Worm (Caenorhabditis elegans): ENCODE measurements around the gene rnp-1.
A peak's percentile ranks its signal among the peaks of the same experiment; 100 is the strongest.

rnp-1 gene

DNA sequence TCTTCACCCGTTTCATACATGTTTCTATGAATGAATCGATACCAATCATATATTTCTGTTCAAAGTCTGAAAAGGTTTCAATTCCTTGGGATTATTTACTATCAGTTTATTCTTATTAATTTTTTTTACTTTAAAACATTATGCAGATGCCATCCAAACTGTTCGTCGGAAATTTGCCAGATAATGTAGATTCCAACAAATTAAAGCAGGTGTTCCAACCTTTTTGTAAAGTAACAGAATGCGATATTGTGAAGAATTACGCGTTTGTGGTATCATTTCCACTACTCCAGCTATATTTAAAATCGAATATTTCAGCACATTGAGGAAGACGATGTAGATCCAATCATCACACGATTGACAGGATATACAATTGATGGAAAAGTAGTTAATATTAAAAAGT lies at the start of gene rnp-1:
Gene rnp-1, plus strand, starts transcription at position 145 of the 400 bp plus-strand sequence.
- peak; percentile 57 for TF ChIP-seq Y48G9A.11 (GFP tag; IDR thresholded peaks at IDR 0.05)
- peak; percentile 45 for TF ChIP-seq lin-38 (GFP tag; IDR thresholded peaks at IDR 0.05)
- TF ChIP-seq dpl-1 (GFP tag; optimal IDR thresholded peaks at IDR 0.05), result no peak
- TF ChIP-seq php-3 (GFP tag; IDR thresholded peaks at IDR 0.05), result no peak
- no peak for TF ChIP-seq nhr-41 (GFP tag; IDR thresholded peaks at IDR 0.05)
- TF ChIP-seq T20F7.1 (GFP tag; optimal IDR thresholded peaks at IDR 0.05), result peak; percentile 4
- no peak for TF ChIP-seq nhr-111 (GFP tag; optimal IDR thresholded peaks at IDR 0.05)
- TF ChIP-seq dmd-8 (GFP tag; IDR thresholded peaks at IDR 0.05), result no peak
- TF ChIP-seq mxl-3 (GFP tag; optimal IDR thresholded peaks at IDR 0.05), result no peak
- TF ChIP-seq hlh-11 (tag; optimal IDR thresholded peaks at IDR 0.05), result no peak
- no peak for TF ChIP-seq nhr-48 (tag; optimal IDR thresholded peaks at IDR 0.05)
- no peak for TF ChIP-seq gei-8 (GFP tag; optimal IDR thresholded peaks at IDR 0.05)
- no peak for TF ChIP-seq spr-3 (GFP tag; optimal IDR thresholded peaks at IDR 0.05)
- TF ChIP-seq egl-43 (GFP tag; IDR thresholded peaks at IDR 0.05), result no peak
- TF ChIP-seq nhr-10 (tag; optimal IDR thresholded peaks at IDR 0.05), result no peak
- no peak for TF ChIP-seq ama-1 (optimal IDR thresholded peaks at IDR 0.05)
- TF ChIP-seq dmd-9 (GFP tag; IDR thresholded peaks at IDR 0.05), result no peak
- TF ChIP-seq nhr-11 (tag; optimal IDR thresholded peaks at IDR 0.05), result no peak
- no peak for TF ChIP-seq aly-2 (tag; optimal IDR thresholded peaks at IDR 0.05)
- no peak for TF ChIP-seq nhr-6 (tag; optimal IDR thresholded peaks at IDR 0.05)
- no peak for TF ChIP-seq hlh-30 (tag; optimal IDR thresholded peaks at IDR 0.05; ENCODE audit: insufficient read depth)
- no peak for TF ChIP-seq nhr-237 (tag; optimal IDR thresholded peaks at IDR 0.05)
- no peak for TF ChIP-seq daf-8 (GFP tag; IDR thresholded peaks at IDR 0.05)
- TF ChIP-seq rbr-2 (tag; optimal IDR thresholded peaks at IDR 0.05), result no peak

DNA sequence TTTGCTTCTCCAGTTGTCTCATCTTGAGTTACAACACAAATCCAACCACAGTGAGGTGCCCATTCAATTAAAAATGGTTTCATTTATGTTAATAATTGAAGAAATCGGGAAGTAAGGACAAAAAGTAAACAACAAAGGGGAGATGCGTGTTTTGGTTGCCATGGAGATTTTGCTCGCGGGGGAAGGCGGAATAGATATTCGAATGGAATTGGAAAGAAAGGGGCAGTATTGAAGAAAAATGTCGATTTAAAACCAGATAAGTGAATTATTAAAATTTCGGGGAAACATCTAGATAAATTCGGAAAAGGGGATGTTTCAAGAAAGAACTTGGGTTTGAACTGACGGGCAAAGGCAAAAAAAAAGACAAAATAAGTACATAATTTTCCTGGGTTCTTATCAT lies 41.5 kb upstream of the rnp-1 start, which contains the start of gene che-11:
Gene che-11, minus strand, starts transcription at position 101 of the 400 bp plus-strand sequence.
- TF ChIP-seq egl-43 (GFP tag; IDR thresholded peaks at IDR 0.05), result no peak
- no peak for TF ChIP-seq zfp-3 (GFP tag; conservative IDR thresholded peaks at IDR 0.05)
- TF ChIP-seq Y75B8A.6 (GFP tag; IDR thresholded peaks at IDR 0.05), result no peak
- no peak for TF ChIP-seq F44E2.7 (GFP tag; IDR thresholded peaks at IDR 0.05)
- TF ChIP-seq mxl-2 (GFP tag; conservative IDR thresholded peaks at IDR 0.05), result no peak
- TF ChIP-seq nhr-25 (tag; optimal IDR thresholded peaks at IDR 0.05; ENCODE audit: borderline replicate concordance, insufficient read depth), result no peak
- TF ChIP-seq unc-39 (tag; optimal IDR thresholded peaks at IDR 0.05), result no peak
- TF ChIP-seq F37D6.2 (tag; optimal IDR thresholded peaks at IDR 0.05), result no peak
- no peak for TF ChIP-seq ceh-32 (tag; optimal IDR thresholded peaks at IDR 0.05; ENCODE audit: poor library complexity)
- TF ChIP-seq zag-1 (tag; optimal IDR thresholded peaks at IDR 0.05), result no peak

DNA sequence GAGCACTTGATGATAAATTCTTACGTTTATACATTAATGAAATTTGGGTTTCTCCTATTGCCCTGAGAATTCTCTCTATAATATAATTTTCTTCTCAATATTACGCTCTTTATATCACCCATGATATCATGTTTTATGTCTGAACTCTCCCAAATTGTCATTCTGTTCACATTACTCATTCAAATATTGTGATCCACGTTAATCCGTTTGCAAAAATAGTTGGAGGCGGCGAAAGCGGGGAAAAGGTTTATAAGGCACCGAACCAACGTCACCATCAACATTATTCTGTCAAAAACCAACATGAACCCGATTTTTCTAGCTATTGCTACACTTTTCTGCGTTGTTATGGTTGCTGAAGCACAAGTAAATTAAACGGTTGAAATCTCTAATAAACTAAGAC lies 39.2 kb upstream of the rnp-1 start, which contains the start of gene C27A7.8:
Gene C27A7.8, plus strand, starts transcription at position 301 of the 400 bp plus-strand sequence.
- TF ChIP-seq snpc-4 (tag; optimal IDR thresholded peaks at IDR 0.05), result no peak
- no peak for TF ChIP-seq attf-4 (tag; optimal IDR thresholded peaks at IDR 0.05)

DNA sequence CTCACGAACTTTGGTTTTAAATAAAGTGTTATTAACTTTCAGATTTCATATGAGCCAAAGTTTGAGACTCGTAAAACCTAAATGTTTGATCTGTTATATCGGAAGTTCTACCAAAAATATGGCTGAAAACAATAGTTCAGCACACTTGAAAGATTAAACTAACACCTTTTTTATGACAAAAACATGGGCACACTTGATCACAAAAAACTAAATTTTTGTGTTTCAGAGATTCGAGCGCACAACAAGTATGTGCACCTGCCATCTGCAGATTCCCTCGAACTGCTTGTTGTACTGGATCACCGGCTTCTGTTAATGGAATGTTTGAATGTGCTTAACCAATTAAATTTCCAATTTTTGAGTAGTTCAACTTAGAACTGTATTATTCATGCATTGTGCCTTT lies 38.3 kb upstream of the rnp-1 start:
- TF ChIP-seq snpc-1.2 (GFP tag; IDR thresholded peaks at IDR 0.05) (no peak), set-16 (GFP tag; IDR thresholded peaks at IDR 0.05) (no peak), tra-1 (GFP tag; IDR thresholded peaks at IDR 0.05) (no peak), ceh-32 (tag; optimal IDR thresholded peaks at IDR 0.05; ENCODE audit: poor library complexity) (no peak), unc-62 (GFP tag; optimal IDR thresholded peaks at IDR 0.05 in 1 of 2) (peak in 1 of 2 experiments; percentile 91), unc-62 (tag; optimal IDR thresholded peaks at IDR 0.05) (no peak)

Measured in whole organism, L4 larva.